Worm (Caenorhabditis elegans): ENCODE data around the gene xdh-1.

DNA sequence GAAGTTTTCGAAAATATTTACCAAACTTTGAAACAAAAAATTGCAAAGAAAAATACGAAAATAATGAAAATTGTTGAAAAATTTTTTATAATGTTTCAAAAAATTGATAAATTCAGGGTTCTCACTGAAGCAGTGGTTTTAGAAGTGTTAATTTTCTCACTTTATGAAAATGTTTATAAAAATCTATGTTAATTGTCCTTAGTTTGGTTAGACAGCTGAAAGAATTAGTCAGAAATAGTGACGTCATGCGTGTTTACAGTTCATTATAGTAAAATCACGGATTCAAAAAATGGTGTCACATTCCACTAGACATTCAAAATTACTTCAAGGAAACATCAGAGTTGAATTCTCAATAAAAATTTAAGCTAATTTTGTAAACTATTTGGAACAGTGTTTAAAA, 23.2 kb upstream of the xdh-1 start:
- no peak for TF ChIP-seq bed-2 (GFP tag; IDR thresholded peaks at IDR 0.05)
- TF ChIP-seq dpl-1 (GFP tag; optimal IDR thresholded peaks at IDR 0.05), result no peak
- no peak for TF ChIP-seq lsy-27 (tag; optimal IDR thresholded peaks at IDR 0.05; ENCODE audit: borderline replicate concordance, insufficient read depth)
- TF ChIP-seq ama-1 (optimal IDR thresholded peaks at IDR 0.05), result no peak
- no peak for TF ChIP-seq ama-1 (GFP tag; optimal IDR thresholded peaks at IDR 0.05)
- no peak for TF ChIP-seq lir-1 (GFP tag; conservative IDR thresholded peaks at IDR 0.05)
- no peak for TF ChIP-seq tbp1 (GFP tag; optimal IDR thresholded peaks at IDR 0.05)
- TF ChIP-seq snpc-3.4 (tag; optimal IDR thresholded peaks at IDR 0.05), result no peak
- no peak for TF ChIP-seq mel-28 (tag; optimal IDR thresholded peaks at IDR 0.05; ENCODE audit: borderline replicate concordance)
- no peak for TF ChIP-seq Y53F4B.3 (GFP tag; IDR thresholded peaks at IDR 0.05)
- TF ChIP-seq ceh-27 (GFP tag; optimal IDR thresholded peaks at IDR 0.05), result no peak
- no peak for TF ChIP-seq B0035.1 (tag; optimal IDR thresholded peaks at IDR 0.05)
- no peak for TF ChIP-seq hsf-1 (GFP tag; IDR thresholded peaks at IDR 0.05)
- TF ChIP-seq mxl-1 (tag; optimal IDR thresholded peaks at IDR 0.05), result no peak
- TF ChIP-seq sea-2 (GFP tag; IDR thresholded peaks at IDR 0.05), result no peak
